Worm (Caenorhabditis elegans) whole organism, L2 larva: ENCODE measurements around the gene rrc-1.

Experiments used
- C34F6.9 ChIP-seq: fragments of 150-350 bp; optimal IDR thresholded peaks from 2 replicates; lab custom pipeline; 2014; ENCODE audit warnings: missing biosample characterization, missing genetic modification characterization
- Y55F3AM.14 ChIP-seq: fragments of 200-800 bp; sonication (Bioruptor generic); optimal IDR thresholded peaks from 2 replicates; lab custom pipeline; 2018; ENCODE audit warnings: mild to moderate bottlenecking, missing genetic modification characterization, missing compliant biosample characterization
- ceh-16 ChIP-seq: fragments of 150-350 bp; optimal IDR thresholded peaks from 2 replicates; lab custom pipeline; 2014; ENCODE audit warnings: missing biosample characterization, missing genetic modification characterization
- ceh-82 ChIP-seq: fragments of 150-350 bp; optimal IDR thresholded peaks from 2 replicates; lab custom pipeline; 2014; ENCODE audit warnings: missing biosample characterization, missing genetic modification characterization
- fos-1 ChIP-seq: fragments of 150-350 bp; optimal IDR thresholded peaks from 2 replicates; lab custom pipeline; 2014; ENCODE audit warnings: missing biosample characterization, missing genetic modification characterization
- lin-11 ChIP-seq: fragments of 150-350 bp; sonication (generic microtip); optimal IDR thresholded peaks from 2 replicates; lab custom pipeline; 2014; ENCODE audit warnings: missing biosample characterization, missing genetic modification characterization, inconsistent platforms, mixed read lengths
- lin-13 ChIP-seq: fragments of 150-350 bp; optimal IDR thresholded peaks from 2 replicates; lab custom pipeline; 2014; ENCODE audit warnings: missing biosample characterization, missing genetic modification reagents, missing genetic modification characterization
- lsy-2 ChIP-seq, 2 experiments: fragments of 150-350 bp in 1 of 2; sonication (generic microtip) in 1 of 2; optimal IDR thresholded peaks; 2 replicates each; lab custom pipeline; 2014 to 2017; ENCODE audit warnings: missing biosample characterization in 2 of 2, missing genetic modification characterization in 2 of 2
- mbf-1 ChIP-seq: sonication (generic microtip); optimal IDR thresholded peaks from 2 replicates; lab custom pipeline; 2017; ENCODE audit warnings: missing biosample characterization, missing genetic modification characterization
- nhr-11 ChIP-seq: fragments of 150-350 bp; optimal IDR thresholded peaks from 2 replicates; lab custom pipeline; 2014; ENCODE audit warnings: missing biosample characterization, missing genetic modification characterization
- nhr-129 ChIP-seq: fragments of 150-350 bp; optimal IDR thresholded peaks from 2 replicates; lab custom pipeline; 2014; ENCODE audit warnings: missing biosample characterization, missing genetic modification characterization
- sem-4 ChIP-seq: fragments of 150-350 bp; optimal IDR thresholded peaks from 2 replicates; lab custom pipeline; 2014; ENCODE audit warnings: missing biosample characterization, missing genetic modification reagents, missing genetic modification characterization
- zag-1 ChIP-seq: fragments of 150-350 bp; optimal IDR thresholded peaks from 2 replicates; lab custom pipeline; 2014; ENCODE audit warnings: missing biosample characterization, missing genetic modification characterization

rrc-1 gene

DNA sequence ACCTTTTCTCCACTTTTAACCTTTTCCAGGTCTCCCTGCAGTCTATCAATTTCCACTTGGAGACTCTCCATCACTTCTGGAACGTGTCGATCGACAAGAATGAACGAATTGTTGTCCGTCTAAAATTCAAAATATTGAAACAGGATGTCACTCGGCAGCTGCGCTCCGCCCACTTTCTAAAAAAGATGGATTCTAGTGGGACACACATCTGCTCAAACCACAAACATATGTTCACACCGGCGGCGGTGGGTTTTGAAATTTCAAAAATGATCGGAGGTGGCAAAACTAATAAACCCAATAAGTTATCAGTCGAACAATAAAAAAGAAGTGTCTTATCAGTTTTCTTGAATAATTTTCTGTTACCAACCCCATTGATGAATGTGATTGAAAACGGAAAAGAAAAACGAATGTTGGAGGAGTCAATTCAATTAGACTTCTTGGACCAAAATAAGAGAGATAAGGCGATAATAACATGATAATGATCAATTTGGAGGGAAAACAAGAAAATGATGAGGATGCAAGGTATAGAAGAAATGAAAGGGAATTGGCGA is 48.6 kb downstream of the rrc-1 start:
- TF ChIP-seq fos-1 (tag; lab: Kevin White, UChicago) (peak; percentile 51), ceh-16 (no peak)

DNA sequence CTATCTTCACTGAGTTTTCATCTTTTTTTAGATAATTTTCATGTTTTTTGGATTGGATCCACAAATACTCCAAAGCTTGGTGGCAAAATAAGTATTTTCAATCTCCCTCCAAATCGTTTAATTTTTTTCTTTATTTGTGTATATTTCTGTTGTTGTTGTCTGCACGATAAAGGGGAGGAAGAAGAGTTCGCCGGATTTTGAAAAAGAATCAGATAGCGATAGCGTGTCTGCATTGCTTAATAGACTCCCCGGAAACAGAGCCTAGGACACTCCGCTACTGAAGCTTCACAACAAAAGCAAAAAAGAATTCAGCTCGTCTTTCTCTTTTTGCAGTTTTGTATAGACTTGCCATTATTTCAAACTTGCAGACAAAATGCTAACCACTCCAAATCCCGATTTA is 53.6 kb downstream of the rrc-1 start, which contains the start of gene T09B9.5:
T09B9.5 (plus strand) TSS at position 301 of the 400 bp plus-strand sequence.
- TF ChIP-seq nhr-11 (no peak), sem-4 (tag; lab: Kevin White, UChicago) (no peak), lin-11 (no peak), lsy-2 (tag; optimal IDR thresholded peaks at IDR 0.05; lab: Kevin White, UChicago) (no peak), Y55F3AM.14 (no peak)
- TF ChIP-seq, all 48 proteins: peak for 0

DNA sequence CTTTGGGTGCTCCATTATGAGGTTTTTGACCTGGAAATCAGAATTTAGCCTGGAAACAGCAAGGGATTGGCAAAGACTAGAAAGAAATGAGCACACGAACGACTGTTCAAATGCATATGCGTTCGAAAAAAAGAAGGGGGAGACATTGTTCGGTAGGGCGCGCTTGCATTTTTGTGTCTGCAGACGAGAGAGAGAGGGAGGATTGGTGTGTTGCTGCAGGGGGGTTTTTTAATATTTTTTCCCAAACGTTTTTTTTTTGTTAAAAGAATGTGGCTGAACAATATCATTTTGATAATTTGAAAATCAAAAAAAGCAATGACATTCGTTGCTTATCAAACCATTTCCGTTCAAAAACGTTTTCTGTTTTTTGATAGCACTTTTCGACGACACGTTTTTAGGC is 56.8 kb downstream of the rrc-1 start, which contains the start of gene T09B9.4:
T09B9.4 (minus strand) TSS at position 30 of the 400 bp plus-strand sequence.
- TF ChIP-seq nhr-129, result peak; percentile 17
- TF ChIP-seq lin-13 (GFP tag; lab: Kevin White, UChicago), result no peak
- no peak for TF ChIP-seq ceh-82 (tag; lab: Kevin White, UChicago)
- peak; percentile 16 for TF ChIP-seq zag-1 (tag; lab: Kevin White, UChicago)
- TF ChIP-seq C34F6.9 (tag; lab: Kevin White, UChicago), result peak; percentile 66
- peak; percentile 40 for TF ChIP-seq fos-1 (tag; lab: Kevin White, UChicago)
- no peak for TF ChIP-seq mbf-1 (tag; lab: Kevin White, UChicago)
